Fruit fly (Drosophila melanogaster): Measurements from ENCODE around the gene CG8149.
A peak's percentile ranks its signal among the peaks of the same experiment; 100 is the strongest.

The CG8149 gene

DNA sequence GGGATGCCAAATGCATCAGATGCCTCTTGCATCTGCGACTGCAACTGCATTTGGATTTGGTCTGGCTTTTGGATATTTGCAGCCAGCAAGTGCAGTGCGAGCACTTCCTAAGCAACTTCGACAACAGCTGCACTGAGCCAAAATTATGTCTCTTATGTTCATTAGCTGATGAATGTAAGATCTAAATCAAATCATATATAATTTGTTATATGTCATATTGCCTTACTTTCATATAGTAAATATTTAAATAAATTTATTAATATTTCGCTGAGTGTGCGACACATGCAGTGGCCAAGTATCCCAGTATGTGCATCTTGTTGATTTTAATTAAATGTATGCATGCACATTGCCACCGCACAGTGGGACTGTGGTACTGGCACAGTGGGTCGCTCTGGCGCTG is 24.1 kb upstream of the CG8149 start (continued):
- TF ChIP-seq CG16779 (tag; optimal IDR thresholded peaks at IDR 0.05) (no peak), Sox102F (GFP tag; optimal IDR thresholded peaks at IDR 0.05) (no peak), OdsH (GFP tag; optimal IDR thresholded peaks at IDR 0.05) (peak; percentile 28), Gug (GFP tag; IDR thresholded peaks at IDR 0.05) (peak; percentile 66)

DNA sequence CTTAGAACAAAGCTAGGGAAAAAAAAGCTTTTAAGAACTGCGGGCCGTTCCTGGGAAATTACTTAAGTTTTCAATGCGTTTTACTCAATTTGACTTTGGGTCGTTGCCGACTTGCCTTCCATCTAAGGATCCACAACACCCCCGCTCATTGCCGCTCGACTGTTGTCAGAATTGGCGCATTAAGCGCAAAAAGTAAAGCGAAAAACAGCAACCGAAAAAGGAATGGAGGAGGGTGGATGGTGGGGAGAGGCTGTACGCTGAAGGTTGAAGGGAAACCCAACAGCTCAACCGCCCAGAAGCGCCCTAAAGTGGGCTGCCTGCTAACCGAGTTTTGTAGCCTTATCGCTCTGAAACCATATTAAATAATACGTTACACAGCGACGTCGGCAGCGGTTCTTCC is 16.9 kb upstream of the CG8149 start:
- TF ChIP-seq Ets96B (tag; optimal IDR thresholded peaks at IDR 0.05) (no peak), Gug (GFP tag; IDR thresholded peaks at IDR 0.05) (no peak), spab (GFP tag; optimal IDR thresholded peaks at IDR 0.05) (no peak), CG8632 (GFP tag; optimal IDR thresholded peaks at IDR 0.05) (no peak), Sox15 (GFP tag; optimal IDR thresholded peaks at IDR 0.05) (no peak), lz (GFP tag; optimal IDR thresholded peaks at IDR 0.05) (no peak), esn (GFP tag; optimal IDR thresholded peaks at IDR 0.05) (no peak), dac (GFP tag; optimal IDR thresholded peaks at IDR 0.05) (no peak), Smox (GFP tag; optimal IDR thresholded peaks at IDR 0.05) (no peak), fd85E (GFP tag; optimal IDR thresholded peaks at IDR 0.05) (no peak), CG31627 (GFP tag; optimal IDR thresholded peaks at IDR 0.05) (no peak), acj6 (GFP tag; optimal IDR thresholded peaks at IDR 0.05) (no peak), Eip75B (GFP tag; optimal IDR thresholded peaks at IDR 0.05) (no peak), CG7368 (GFP tag; optimal IDR thresholded peaks at IDR 0.05) (no peak), Eip78C (GFP tag) (no peak), Hr4 (GFP tag; optimal IDR thresholded peaks at IDR 0.05) (no peak), CG8319 (GFP tag; optimal IDR thresholded peaks at IDR 0.05) (no peak), Sox102F (GFP tag; optimal IDR thresholded peaks at IDR 0.05) (no peak), Blimp-1 (GFP tag; optimal IDR thresholded peaks at IDR 0.05) (no peak), CG6276 (GFP tag; optimal IDR thresholded peaks at IDR 0.05) (no peak)

DNA sequence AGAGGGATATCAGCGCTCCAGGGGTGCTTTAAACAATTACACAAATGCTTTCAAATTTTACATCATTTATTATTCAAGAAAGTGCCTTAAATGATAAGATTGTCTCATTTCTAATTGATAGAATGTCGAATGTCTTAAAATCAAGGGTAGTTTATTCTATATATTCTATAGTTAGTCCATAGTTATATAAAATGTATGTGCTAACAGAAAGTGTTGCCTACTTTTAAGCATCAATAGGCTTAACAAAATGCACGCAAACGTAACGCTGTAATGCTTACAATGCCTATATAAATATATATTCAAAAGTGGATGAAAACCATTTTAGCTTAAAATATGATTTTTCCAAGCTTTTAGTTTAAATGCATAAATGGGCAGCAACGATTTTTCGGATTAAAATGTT is 16.5 kb upstream of the CG8149 start:
- peak; percentile 65 for TF ChIP-seq Eip78C (GFP tag)
- TF ChIP-seq Met (GFP tag; optimal IDR thresholded peaks at IDR 0.05) = no peak
- no peak for TF ChIP-seq Hr39 (GFP tag; optimal IDR thresholded peaks at IDR 0.05)
- no peak for TF ChIP-seq Sox14 (GFP tag; optimal IDR thresholded peaks at IDR 0.05)
- no peak for TF ChIP-seq fd85E (GFP tag; optimal IDR thresholded peaks at IDR 0.05)
- no peak for TF ChIP-seq CG6163 (GFP tag; IDR thresholded peaks at IDR 0.05)
- TF ChIP-seq Eip75B (GFP tag; optimal IDR thresholded peaks at IDR 0.05) = no peak
- no peak for TF ChIP-seq dsx (GFP tag; optimal IDR thresholded peaks at IDR 0.05; ENCODE audit: poor library complexity, severe bottlenecking)
- no peak for TF ChIP-seq achi (GFP tag; optimal IDR thresholded peaks at IDR 0.05)

DNA sequence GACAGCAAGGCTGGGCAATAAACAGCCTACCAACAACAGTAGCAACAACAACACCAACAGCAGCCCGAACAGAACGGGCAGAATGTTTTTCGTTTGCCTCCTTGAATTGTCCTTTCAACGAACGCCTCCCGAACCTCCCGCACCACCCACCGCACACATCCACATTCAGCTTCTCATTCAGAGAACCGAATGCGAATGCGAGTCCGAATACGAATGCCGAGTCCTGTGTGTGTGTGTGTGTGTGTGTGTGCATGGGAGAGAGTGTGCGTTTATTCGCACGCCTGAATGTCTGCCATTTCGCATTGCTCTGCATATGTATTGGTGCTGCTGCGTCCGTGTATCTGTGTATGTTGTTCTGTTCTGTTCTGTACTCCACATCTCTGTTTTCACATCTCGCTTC is 16.0 kb upstream of the CG8149 start:
- no peak for TF ChIP-seq CG6808 (GFP tag; optimal IDR thresholded peaks at IDR 0.05)
- TF ChIP-seq vri (GFP tag; optimal IDR thresholded peaks at IDR 0.05) = no peak
- no peak for TF ChIP-seq Eip75B (GFP tag; optimal IDR thresholded peaks at IDR 0.05)
- TF ChIP-seq CG10669 (GFP tag; optimal IDR thresholded peaks at IDR 0.05) = no peak
- no peak for TF ChIP-seq Smox (GFP tag; optimal IDR thresholded peaks at IDR 0.05)
- no peak for TF ChIP-seq CG31627 (GFP tag; optimal IDR thresholded peaks at IDR 0.05)
- TF ChIP-seq CG11902 (GFP tag; optimal IDR thresholded peaks at IDR 0.05) = no peak
- TF ChIP-seq achi (GFP tag; optimal IDR thresholded peaks at IDR 0.05) = no peak

DNA sequence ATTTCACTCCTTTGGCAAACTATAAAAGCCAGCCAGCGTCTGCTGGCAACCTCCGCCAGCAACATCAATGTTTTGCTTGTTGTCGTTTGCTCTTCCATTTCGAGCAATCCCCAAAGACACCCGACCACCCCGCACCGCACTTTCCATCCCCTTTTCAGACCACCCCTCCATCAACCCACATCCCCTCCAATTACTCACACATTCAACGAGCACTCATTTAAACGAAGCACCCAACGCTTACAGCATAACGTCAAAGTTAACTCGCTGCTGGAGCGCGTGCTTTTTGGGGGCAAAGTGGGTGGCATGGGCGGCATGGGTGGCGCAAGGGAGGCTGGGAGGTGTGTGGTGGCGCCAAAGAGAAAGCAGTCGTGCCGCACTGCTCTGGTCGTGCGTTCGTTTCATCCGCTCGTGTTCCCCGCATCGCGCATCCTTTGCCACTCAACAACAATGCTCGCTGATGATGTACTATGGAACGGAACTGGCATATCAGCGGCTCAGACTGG is 13.3 kb upstream of the CG8149 start:
- peak; percentile 31 for TF ChIP-seq CG6854 (GFP tag; optimal IDR thresholded peaks at IDR 0.05)
- peak; percentile 12 for TF ChIP-seq CG7368 (GFP tag; optimal IDR thresholded peaks at IDR 0.05)
- TF ChIP-seq fkh (GFP tag; optimal IDR thresholded peaks at IDR 0.05) = peak; percentile 1
- TF ChIP-seq Ets21C (GFP tag; optimal IDR thresholded peaks at IDR 0.05) = no peak
- 0 out of 2 replicates have a peak, but pooled peaks have one; percentile 8 for TF ChIP-seq Gug (GFP tag; IDR thresholded peaks at IDR 0.05)

All from whole organism, prepupa.